Worm (Caenorhabditis elegans): Measurements from ENCODE around the gene K08E5.1.

ce11 chrIII:10118818-10119217 is 27.8 kb downstream of the K08E5.1 start, which contains the start of gene ZK1128.3:
- TF ChIP-seq nhr-25 (tag; optimal IDR thresholded peaks at IDR 0.05; ENCODE audit: borderline replicate concordance, insufficient read depth) = no peak
- no peak for TF ChIP-seq F10B5.3 (tag; optimal IDR thresholded peaks at IDR 0.05)
- no peak for TF ChIP-seq dmd-6 (GFP tag; IDR thresholded peaks at IDR 0.05)
- no peak for TF ChIP-seq unc-62 (GFP tag; optimal IDR thresholded peaks at IDR 0.05 in 1 of 2)
- TF ChIP-seq unc-62 (tag; optimal IDR thresholded peaks at IDR 0.05) = no peak
